Worm (Caenorhabditis elegans) whole organism, late embryonic: ENCODE results near the gene set-14.

Experiments
- C08G9.2 ChIP-seq: sonication (generic microtip); optimal IDR thresholded peaks from 2 replicates; lab custom pipeline; 2016; ENCODE audit warnings: mild to moderate bottlenecking, missing genetic modification characterization, moderate library complexity, missing compliant biosample characterization
- ceh-6 ChIP-seq: fragments of 200-800 bp; sonication (Bioruptor generic); optimal IDR thresholded peaks from 2 replicates; lab custom pipeline; 2018; ENCODE audit warnings: mild to moderate bottlenecking, missing genetic modification characterization, missing compliant biosample characterization
- elt-2 ChIP-seq: sonication (generic microtip); optimal IDR thresholded peaks from 2 replicates; lab custom pipeline; 2016; ENCODE audit warnings: missing genetic modification reagents, missing genetic modification characterization, missing compliant biosample characterization
- fkh-10 ChIP-seq: fragments of 150-350 bp; optimal IDR thresholded peaks from 2 replicates; lab custom pipeline; 2014; ENCODE audit warnings: missing biosample characterization, missing genetic modification reagents, missing genetic modification characterization
- hlh-30 ChIP-seq: sonication (generic microtip); optimal IDR thresholded peaks from 2 replicates; lab custom pipeline; 2017; ENCODE audit warnings: antibody characterized with exemption, missing genetic modification characterization, missing compliant biosample characterization; ENCODE audit not compliant: insufficient read depth
- lim-6 ChIP-seq: sonication (generic microtip); optimal IDR thresholded peaks from 2 replicates; lab custom pipeline; 2016; ENCODE audit warnings: missing genetic modification characterization, missing compliant biosample characterization
- nhr-11 ChIP-seq: fragments of 150-350 bp; optimal IDR thresholded peaks from 2 replicates; lab custom pipeline; 2014; ENCODE audit warnings: missing biosample characterization, missing genetic modification characterization
- nhr-232 ChIP-seq: sonication (generic microtip); optimal IDR thresholded peaks from 2 replicates; lab custom pipeline; 2016; ENCODE audit warnings: missing genetic modification characterization, missing compliant biosample characterization
- npax-4 ChIP-seq: sonication (generic microtip); optimal IDR thresholded peaks from 2 replicates; lab custom pipeline; 2016; ENCODE audit warnings: missing genetic modification characterization, missing compliant biosample characterization
- rnt-1 ChIP-seq: sonication (generic microtip); optimal IDR thresholded peaks from 2 replicates; lab custom pipeline; 2016; ENCODE audit warnings: missing genetic modification characterization, missing compliant biosample characterization
- tbx-2 ChIP-seq: sonication (generic microtip); optimal IDR thresholded peaks from 2 replicates; lab custom pipeline; 2016; ENCODE audit warnings: missing genetic modification characterization, missing compliant biosample characterization

ce11 chrII:10793393-10793792 is 2.7 kb downstream of the set-14 start, which contains the start of gene vps-11:
- no peak for TF ChIP-seq nhr-11
- no peak for TF ChIP-seq nhr-232 (tag; lab: Kevin White, UChicago)
- TF ChIP-seq tbx-2 (tag; lab: Kevin White, UChicago) = no peak
- no peak for TF ChIP-seq elt-2 (tag; lab: Kevin White, UChicago)
- no peak for TF ChIP-seq npax-4 (tag; lab: Kevin White, UChicago)
- TF ChIP-seq C08G9.2 = no peak
- no peak for TF ChIP-seq fkh-10 (GFP tag; lab: Kevin White, UChicago)
- no peak for TF ChIP-seq rnt-1 (tag; lab: Kevin White, UChicago)
- TF ChIP-seq lim-6 = no peak
- TF ChIP-seq ceh-6 (GFP tag; lab: Kevin White, UChicago) = no peak
- TF ChIP-seq hlh-30 (tag; lab: Kevin White, UChicago) = no peak
